Worm (Caenorhabditis elegans): ENCODE results near the gene nsy-7.
"Not testable (repeated sequence)": the region's sequence is repeated elsewhere in the genome, so short reads cannot be mapped to it uniquely, and the experiment has no call there.

The nsy-7 gene

DNA sequence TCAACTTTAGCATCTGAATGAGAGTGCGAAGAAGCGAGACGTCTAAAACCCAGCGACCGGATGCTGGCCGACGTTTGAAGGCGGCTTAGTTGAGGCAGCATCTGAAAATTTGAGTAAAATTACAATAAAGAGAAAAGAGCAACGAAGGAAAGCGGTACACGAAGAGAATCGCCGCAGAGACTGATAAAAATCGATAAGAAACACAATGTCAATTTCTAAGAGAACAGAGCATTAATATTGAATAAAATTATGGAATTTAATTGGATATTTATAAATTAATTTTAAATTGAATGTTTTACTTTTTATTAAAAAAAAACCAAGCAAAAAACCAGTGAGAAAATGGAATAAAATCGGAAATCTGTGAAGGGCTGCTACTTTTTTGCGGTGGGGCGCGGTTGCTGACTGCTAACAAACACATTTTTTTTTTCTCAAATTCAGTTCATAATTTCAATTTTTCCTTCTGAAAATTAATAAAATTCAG is 43.7 kb upstream of the nsy-7 start, which contains the start of the genes ndub-11 and moc-3:
Gene ndub-11, minus strand, starts transcription at position 101 of the 481 bp plus-strand sequence.
Gene moc-3, plus strand, starts transcription at position 431 of the 481 bp plus-strand sequence.
- TF ChIP-seq ama-1 (optimal IDR thresholded peaks at IDR 0.05) (no peak), C34F6.9 (tag; optimal IDR thresholded peaks at IDR 0.05) (peak; percentile 29), unc-55 (GFP tag; optimal IDR thresholded peaks at IDR 0.05) (peak; percentile 29), peb-1 (tag; optimal IDR thresholded peaks at IDR 0.05) (no peak), ZK546.5 (tag; optimal IDR thresholded peaks at IDR 0.05) (no peak), sma-3 (GFP tag; optimal IDR thresholded peaks at IDR 0.05) (no peak), F13H6.1 (tag; optimal IDR thresholded peaks at IDR 0.05) (no peak)

DNA sequence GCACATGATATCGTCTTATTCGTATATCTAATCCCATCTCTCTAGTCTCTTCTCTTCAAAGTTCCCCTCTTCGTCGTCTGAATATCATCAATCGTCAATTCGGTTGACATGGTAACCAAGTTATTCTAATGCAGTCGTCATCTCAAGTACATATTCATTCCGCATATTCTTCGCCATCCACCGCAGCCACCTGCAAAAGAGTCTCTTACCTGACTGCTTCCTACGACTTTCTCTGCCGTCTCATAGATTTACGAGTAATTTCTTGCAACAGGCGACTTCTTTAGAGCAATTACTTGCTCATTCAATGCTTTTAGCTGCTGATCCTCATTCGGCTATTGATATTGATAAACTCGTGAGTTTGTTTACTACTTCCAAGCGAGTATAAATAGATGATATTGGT is 41.0 kb upstream of the nsy-7 start:
- TF ChIP-seq nhr-6 (tag; optimal IDR thresholded peaks at IDR 0.05) (no peak), nhr-25 (tag; optimal IDR thresholded peaks at IDR 0.05) (no peak), mdl-1 (tag; optimal IDR thresholded peaks at IDR 0.05) (no peak), ama-1 (optimal IDR thresholded peaks at IDR 0.05) (no peak), dmd-4 (tag; optimal IDR thresholded peaks at IDR 0.05) (no peak), unc-55 (GFP tag; optimal IDR thresholded peaks at IDR 0.05) (no peak), lsy-2 (tag; optimal IDR thresholded peaks at IDR 0.05) (no peak), nhr-23 (tag; optimal IDR thresholded peaks at IDR 0.05) (no peak), sma-9 (GFP tag; optimal IDR thresholded peaks at IDR 0.05) (no peak), sma-9 (tag; optimal IDR thresholded peaks at IDR 0.05) (no peak), nhr-12 (tag; optimal IDR thresholded peaks at IDR 0.05) (no peak), aly-2 (tag; optimal IDR thresholded peaks at IDR 0.05) (no peak), unc-39 (tag; optimal IDR thresholded peaks at IDR 0.05) (no peak), ceh-16 (tag; optimal IDR thresholded peaks at IDR 0.05) (no peak), ZK546.5 (tag; optimal IDR thresholded peaks at IDR 0.05) (no peak), nhr-11 (tag; optimal IDR thresholded peaks at IDR 0.05) (no peak), elt-1 (tag; optimal IDR thresholded peaks at IDR 0.05) (no peak), elt-3 (tag; optimal IDR thresholded peaks at IDR 0.05) (no peak), crh-2 (tag; optimal IDR thresholded peaks at IDR 0.05) (no peak)

DNA sequence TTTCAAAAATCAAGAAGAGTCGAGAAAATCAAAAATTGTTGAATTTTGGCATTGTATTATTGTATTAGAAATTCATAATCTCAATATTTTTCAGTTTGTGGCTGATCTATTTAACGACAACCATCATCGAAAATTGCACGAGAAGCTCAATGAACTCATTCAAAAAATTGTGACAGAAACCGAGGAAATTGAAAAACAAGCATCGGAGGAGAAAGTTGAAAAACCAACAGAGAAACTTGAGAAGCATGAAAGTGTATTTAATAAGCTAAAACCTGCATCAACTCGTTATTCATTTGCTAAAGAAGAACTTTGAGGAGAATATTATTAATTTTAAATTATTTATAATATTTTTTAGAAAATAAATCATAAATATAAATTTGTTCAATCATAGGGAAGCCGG is 40.5 kb upstream of the nsy-7 start, which contains the start of gene ceph-41:
Gene ceph-41, plus strand, starts transcription at position 301 of the 400 bp plus-strand sequence.
- TF ChIP-seq unc-62 (GFP tag; optimal IDR thresholded peaks at IDR 0.05): no peak

DNA sequence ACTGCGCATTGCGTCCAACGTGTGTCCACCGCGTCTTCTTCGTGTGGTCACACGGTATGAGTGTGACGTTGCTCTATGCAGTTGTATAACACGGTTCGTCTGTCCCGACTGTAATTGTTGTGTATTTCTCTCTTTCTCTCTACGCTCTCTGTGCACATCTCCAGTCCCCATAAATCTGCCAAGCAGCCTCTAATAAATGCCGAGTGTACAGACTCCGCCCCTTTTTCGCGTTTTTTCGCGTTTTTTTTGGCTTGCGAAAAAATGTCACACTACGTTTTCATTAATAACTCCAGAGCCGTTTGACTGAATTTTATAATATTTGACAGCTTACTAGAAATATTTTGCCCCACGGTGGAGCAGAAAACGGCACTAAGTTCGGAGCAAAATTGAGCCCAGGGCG is 35.9 kb upstream of the nsy-7 start, which contains the start of gene erp-44.3:
Gene erp-44.3, plus strand, starts transcription at position 301 of the 400 bp plus-strand sequence.
- TF ChIP-seq aly-2, fos-1, alr-1 (tag; optimal IDR thresholded peaks at IDR 0.05): not testable (repeated sequence)

DNA sequence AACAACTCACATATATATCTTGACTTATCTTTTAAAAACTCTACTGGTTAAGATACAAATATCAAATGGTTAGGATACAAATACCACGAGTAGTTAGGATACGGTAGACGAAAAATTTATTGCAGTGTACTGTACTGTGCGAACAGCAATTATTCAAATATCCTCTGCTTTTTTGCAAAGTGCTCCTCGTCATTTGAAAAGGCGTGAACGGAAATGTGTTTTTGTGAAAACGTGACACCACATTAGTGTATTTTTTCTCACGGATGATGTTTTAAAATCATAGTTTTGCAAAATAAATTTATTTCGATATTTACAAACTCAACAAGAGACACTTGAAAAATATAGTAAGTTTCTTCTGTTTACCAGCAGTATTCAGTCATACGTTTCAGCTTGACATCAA is 32.3 kb upstream of the nsy-7 start, which contains the start of gene F42G8.8:
Gene F42G8.8, plus strand, starts transcription at position 301 of the 400 bp plus-strand sequence.
- TF ChIP-seq elt-3 (tag; optimal IDR thresholded peaks at IDR 0.05) (no peak), nhr-11 (tag; optimal IDR thresholded peaks at IDR 0.05) (no peak), ztf-11 (tag; optimal IDR thresholded peaks at IDR 0.05) (no peak), gmeb-1 (tag; optimal IDR thresholded peaks at IDR 0.05) (no peak), snpc-4 (tag; optimal IDR thresholded peaks at IDR 0.05) (no peak), F13H6.1 (tag; optimal IDR thresholded peaks at IDR 0.05) (no peak), alr-1 (tag; optimal IDR thresholded peaks at IDR 0.05) (no peak), lin-13 (GFP tag; optimal IDR thresholded peaks at IDR 0.05) (no peak), nhr-6 (tag; optimal IDR thresholded peaks at IDR 0.05) (no peak), ceh-82 (tag; optimal IDR thresholded peaks at IDR 0.05) (no peak), dmd-4 (tag; optimal IDR thresholded peaks at IDR 0.05) (no peak), nhr-77 (tag; optimal IDR thresholded peaks at IDR 0.05) (no peak), lsy-2 (tag; optimal IDR thresholded peaks at IDR 0.05) (no peak)

DNA sequence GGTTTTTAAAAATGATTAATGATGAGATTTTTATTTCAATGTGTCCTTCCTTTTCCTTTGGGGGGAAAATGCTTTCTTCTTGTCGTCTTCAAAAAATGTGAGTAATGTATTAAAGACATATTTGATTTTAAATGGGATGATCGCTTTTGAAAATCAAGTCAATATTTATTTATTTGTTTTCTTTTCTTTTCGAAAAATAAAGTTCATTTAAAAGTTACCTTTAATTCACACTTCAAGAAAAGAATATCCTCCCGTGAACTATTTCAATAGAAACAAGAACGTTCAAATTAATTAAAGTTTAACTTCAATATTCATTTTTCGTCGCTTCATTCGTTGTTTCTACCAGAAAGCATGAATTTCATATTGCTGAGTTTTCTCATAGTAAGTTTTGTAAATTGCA is 29.0 kb upstream of the nsy-7 start, which contains the start of gene irld-8:
Gene irld-8, plus strand, starts transcription at position 301 of the 400 bp plus-strand sequence.
- TF ChIP-seq gmeb-1 (tag; optimal IDR thresholded peaks at IDR 0.05) (no peak), ama-1 (optimal IDR thresholded peaks at IDR 0.05) (no peak), unc-55 (GFP tag; optimal IDR thresholded peaks at IDR 0.05) (no peak), Y55F3AM.14 (GFP tag; optimal IDR thresholded peaks at IDR 0.05) (no peak), mdl-1 (tag; optimal IDR thresholded peaks at IDR 0.05) (no peak), ZK546.5 (tag; optimal IDR thresholded peaks at IDR 0.05) (no peak), ztf-11 (tag; optimal IDR thresholded peaks at IDR 0.05) (no peak), peb-1 (tag; optimal IDR thresholded peaks at IDR 0.05) (no peak), nhr-6 (tag; optimal IDR thresholded peaks at IDR 0.05) (no peak), lsy-2 (tag; optimal IDR thresholded peaks at IDR 0.05) (no peak), mbf-1 (tag; optimal IDR thresholded peaks at IDR 0.05) (no peak), ceh-82 (tag; optimal IDR thresholded peaks at IDR 0.05) (no peak), lin-13 (GFP tag; optimal IDR thresholded peaks at IDR 0.05) (no peak), nhr-21 (tag; optimal IDR thresholded peaks at IDR 0.05) (no peak), nhr-237 (tag; optimal IDR thresholded peaks at IDR 0.05) (no peak), fos-1 (tag; optimal IDR thresholded peaks at IDR 0.05) (no peak), skn-1 (tag; optimal IDR thresholded peaks at IDR 0.05) (no peak)
